Worm (Caenorhabditis elegans) whole organism, L3 larva: Measurements from ENCODE around the gene Y17G7B.23.

Experiments
- ZK546.5 ChIP-seq: sonication (generic microtip); optimal IDR thresholded peaks from 2 replicates; lab custom pipeline; 2017; ENCODE audit warnings: missing biosample characterization, missing genetic modification characterization
- aly-2 ChIP-seq: fragments of 150-350 bp; optimal IDR thresholded peaks from 2 replicates; lab custom pipeline; 2014; ENCODE audit warnings: missing biosample characterization, missing genetic modification characterization
- ama-1 ChIP-seq: fragments of 150-350 bp; optimal IDR thresholded peaks from 2 replicates; lab custom pipeline; 2018
- ceh-16 ChIP-seq: sonication (generic microtip); optimal IDR thresholded peaks from 2 replicates; lab custom pipeline; 2017; ENCODE audit warnings: missing biosample characterization, missing genetic modification characterization
- ceh-82 ChIP-seq: fragments of 150-350 bp; optimal IDR thresholded peaks from 2 replicates; lab custom pipeline; 2014; ENCODE audit warnings: missing biosample characterization, missing genetic modification characterization
- egl-27 ChIP-seq: sonication (generic microtip); optimal IDR thresholded peaks from 4 replicates; lab custom pipeline; 2017; ENCODE audit warnings: missing biosample characterization, missing genetic modification reagents, missing genetic modification characterization
- egl-5 ChIP-seq: fragments of 150-350 bp; optimal IDR thresholded peaks from 2 replicates; lab custom pipeline; 2017; ENCODE audit warnings: missing biosample characterization, missing genetic modification reagents, missing genetic modification characterization, inconsistent platforms
- elt-1 ChIP-seq: fragments of 150-350 bp; optimal IDR thresholded peaks from 2 replicates; lab custom pipeline; 2014; ENCODE audit warnings: missing biosample characterization, missing genetic modification characterization
- elt-2 ChIP-seq: sonication (generic microtip); optimal IDR thresholded peaks from 2 replicates; lab custom pipeline; 2016; ENCODE audit warnings: missing genetic modification reagents, mild to moderate bottlenecking, missing genetic modification characterization, missing compliant biosample characterization
- elt-3 ChIP-seq, 3 experiments: fragments of 150-350 bp in 1 of 3; sonication (generic microtip) in 2 of 3; optimal IDR thresholded peaks; 2 replicates in 2 of 3; 4 replicates in 1 of 3; lab custom pipeline; 2014 to 2017; ENCODE audit warnings: missing biosample characterization in 3 of 3, missing genetic modification characterization in 3 of 3
- fos-1 ChIP-seq: fragments of 150-350 bp; optimal IDR thresholded peaks from 2 replicates; lab custom pipeline; 2014; ENCODE audit warnings: missing biosample characterization, missing genetic modification characterization
- hmg-11 ChIP-seq: sonication (generic microtip); optimal IDR thresholded peaks from 2 replicates; lab custom pipeline; 2016; ENCODE audit warnings: missing genetic modification characterization, missing compliant biosample characterization
- jun-1 ChIP-seq: fragments of 150-350 bp; optimal IDR thresholded peaks from 2 replicates; lab custom pipeline; 2014; ENCODE audit warnings: missing biosample characterization, missing genetic modification reagents, missing genetic modification characterization
- lin-15B ChIP-seq: fragments of 150-350 bp; optimal IDR thresholded peaks from 2 replicates; lab custom pipeline; 2014; ENCODE audit warnings: missing biosample characterization, missing genetic modification characterization
- lsy-12 ChIP-seq: sonication (generic microtip); optimal IDR thresholded peaks from 2 replicates; lab custom pipeline; 2016; ENCODE audit warnings: mild to moderate bottlenecking, missing genetic modification characterization, missing compliant biosample characterization
- mdl-1 ChIP-seq: fragments of 150-350 bp; optimal IDR thresholded peaks from 2 replicates; lab custom pipeline; 2014; ENCODE audit warnings: missing biosample characterization, missing genetic modification characterization
- mml-1 ChIP-seq: fragments of 150-350 bp; sonication (generic microtip); optimal IDR thresholded peaks from 3 replicates; lab custom pipeline; 2014; ENCODE audit warnings: missing biosample characterization, missing genetic modification characterization
- nfya-1 ChIP-seq: sonication (generic microtip); optimal IDR thresholded peaks from 2 replicates; lab custom pipeline; 2017; ENCODE audit warnings: missing genetic modification characterization, mild to moderate bottlenecking, missing compliant biosample characterization, antibody characterized with exemption, moderate library complexity; ENCODE audit not compliant: insufficient read depth
- nhr-11 ChIP-seq: fragments of 150-350 bp; optimal IDR thresholded peaks from 2 replicates; lab custom pipeline; 2014; ENCODE audit warnings: missing biosample characterization, missing genetic modification characterization
- nhr-12 ChIP-seq: fragments of 150-350 bp; optimal IDR thresholded peaks from 2 replicates; lab custom pipeline; 2014; ENCODE audit warnings: missing biosample characterization, missing genetic modification characterization
- nhr-23 ChIP-seq: fragments of 150-350 bp; optimal IDR thresholded peaks from 2 replicates; lab custom pipeline; 2014; ENCODE audit warnings: missing biosample characterization, missing genetic modification reagents, missing genetic modification characterization
- nhr-237 ChIP-seq: fragments of 150-350 bp; optimal IDR thresholded peaks from 2 replicates; lab custom pipeline; 2014; ENCODE audit warnings: missing biosample characterization, missing genetic modification characterization
- nhr-28 ChIP-seq: fragments of 150-350 bp; optimal IDR thresholded peaks from 2 replicates; lab custom pipeline; 2014; ENCODE audit warnings: missing biosample characterization, missing genetic modification characterization
- nhr-43 ChIP-seq: sonication (generic microtip); optimal IDR thresholded peaks from 2 replicates; lab custom pipeline; 2016; ENCODE audit warnings: mild to moderate bottlenecking, missing genetic modification characterization, missing compliant biosample characterization; ENCODE audit not compliant: poor library complexity, severe bottlenecking
- nhr-76 ChIP-seq: fragments of 150-350 bp; sonication (generic microtip); optimal IDR thresholded peaks from 5 replicates; lab custom pipeline; 2014; ENCODE audit warnings: missing biosample characterization, missing genetic modification characterization
- nhr-77 ChIP-seq: fragments of 150-350 bp; optimal IDR thresholded peaks from 2 replicates; lab custom pipeline; 2014; ENCODE audit warnings: missing biosample characterization, missing genetic modification characterization
- pha-4 ChIP-seq: fragments of 150-350 bp; optimal IDR thresholded peaks from 2 replicates; lab custom pipeline; 2014; ENCODE audit warnings: missing biosample characterization, missing genetic modification reagents, missing genetic modification characterization
- pqm-1 ChIP-seq: fragments of 150-350 bp; optimal IDR thresholded peaks from 2 replicates; lab custom pipeline; 2017; ENCODE audit warnings: missing biosample characterization, missing genetic modification characterization, inconsistent platforms
- skn-1 ChIP-seq: fragments of 150-350 bp; optimal IDR thresholded peaks from 2 replicates; lab custom pipeline; 2014; ENCODE audit warnings: missing biosample characterization, missing genetic modification characterization
- snpc-4 ChIP-seq: fragments of 150-350 bp; optimal IDR thresholded peaks from 2 replicates; lab custom pipeline; 2014; ENCODE audit warnings: missing biosample characterization, missing genetic modification characterization
- tbx-2 ChIP-seq: sonication (generic microtip); optimal IDR thresholded peaks from 2 replicates; lab custom pipeline; 2016; ENCODE audit warnings: mild to moderate bottlenecking, missing genetic modification characterization, missing compliant biosample characterization
- unc-62 ChIP-seq: fragments of 150-350 bp; sonication (generic microtip); optimal IDR thresholded peaks from 4 replicates; lab custom pipeline; 2014; ENCODE audit warnings: missing biosample characterization, missing genetic modification reagents, missing genetic modification characterization
- zag-1 ChIP-seq: fragments of 150-350 bp; optimal IDR thresholded peaks from 2 replicates; lab custom pipeline; 2014; ENCODE audit warnings: missing biosample characterization, missing genetic modification characterization
- ztf-11 ChIP-seq: fragments of 150-350 bp; optimal IDR thresholded peaks from 2 replicates; lab custom pipeline; 2014; ENCODE audit warnings: missing biosample characterization, missing genetic modification characterization

Gene Y17G7B.23

DNA sequence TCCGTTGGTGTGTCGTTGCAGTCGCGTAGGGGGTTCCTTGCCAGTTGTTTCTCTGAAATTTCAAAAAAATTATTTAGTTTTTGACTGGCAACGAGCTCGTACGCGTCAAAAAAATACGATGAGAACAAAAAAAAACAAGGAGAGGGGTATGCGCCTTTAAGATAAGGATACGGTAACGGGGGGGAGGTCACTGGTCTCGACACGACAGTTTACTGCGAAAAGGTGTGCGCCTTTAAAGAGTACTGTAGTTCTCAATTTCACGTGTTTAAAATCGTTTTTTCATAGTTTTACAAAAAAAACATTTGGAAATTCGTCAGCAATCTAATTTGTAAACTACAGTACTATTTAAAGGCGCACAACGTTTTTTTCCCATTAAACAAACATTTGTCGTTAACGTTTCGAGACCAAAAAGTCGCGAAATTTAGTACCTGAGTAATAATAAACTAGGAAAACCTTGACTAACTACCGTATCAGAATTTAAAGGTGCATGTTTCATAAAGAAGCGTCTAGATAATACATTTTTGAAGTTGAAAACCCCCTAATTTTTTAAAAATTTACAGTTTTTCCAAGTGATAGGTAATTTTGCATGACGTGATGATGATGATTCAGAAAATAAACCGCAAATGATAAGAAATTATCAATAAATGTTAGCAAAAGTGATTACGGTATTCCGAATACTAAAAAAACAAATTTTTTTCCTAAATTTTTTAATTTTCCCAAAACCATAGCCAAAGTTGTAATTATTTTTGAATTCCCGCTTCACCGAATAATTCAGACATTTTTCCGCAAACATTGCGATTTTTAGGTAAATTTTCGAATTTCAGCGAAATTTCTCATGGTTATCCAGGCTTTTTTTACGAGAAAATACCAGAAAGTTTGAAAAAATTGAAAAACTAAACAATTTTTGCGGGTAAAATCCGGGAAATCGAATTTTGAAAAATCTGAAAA, 24.7 kb upstream of the Y17G7B.23 start:
- TF ChIP-seq lsy-12, result peak; percentile 40
- peak; percentile 53 for TF ChIP-seq ZK546.5
- peak; percentile 13 for TF ChIP-seq hmg-11 (tag; lab: Kevin White, UChicago)
- TF ChIP-seq pha-4 (tag; lab: Kevin White, UChicago), result peak; percentile 34
- TF ChIP-seq jun-1 (tag; lab: Kevin White, UChicago), result peak; percentile 47
- peak; percentile 49 for TF ChIP-seq elt-2 (tag; lab: Kevin White, UChicago)
- TF ChIP-seq mml-1 (tag; lab: Kevin White, UChicago), result no peak
- TF ChIP-seq fos-1 (tag; lab: Kevin White, UChicago), result peak; percentile 76
- peak; percentile 19 for TF ChIP-seq pqm-1
- TF ChIP-seq nhr-28 (tag; lab: Kevin White, UChicago), result peak; percentile 55
- TF ChIP-seq aly-2, result peak; percentile 34
- peak; percentile 3 for TF ChIP-seq nfya-1 (tag; lab: Kevin White, UChicago)
- TF ChIP-seq nhr-43 (tag; lab: Kevin White, UChicago), result peak; percentile 11
- TF ChIP-seq ceh-82 (tag; lab: Kevin White, UChicago), result no peak
- TF ChIP-seq zag-1 (tag; lab: Kevin White, UChicago), result no peak
- no peak for TF ChIP-seq skn-1 (tag; lab: Kevin White, UChicago)
- no peak for TF ChIP-seq nhr-12
- peak; percentile 24 for TF ChIP-seq nhr-77 (tag; lab: Kevin White, UChicago)
- peak; percentile 77 for TF ChIP-seq ama-1 (lab: Kevin White, UChicago)

DNA sequence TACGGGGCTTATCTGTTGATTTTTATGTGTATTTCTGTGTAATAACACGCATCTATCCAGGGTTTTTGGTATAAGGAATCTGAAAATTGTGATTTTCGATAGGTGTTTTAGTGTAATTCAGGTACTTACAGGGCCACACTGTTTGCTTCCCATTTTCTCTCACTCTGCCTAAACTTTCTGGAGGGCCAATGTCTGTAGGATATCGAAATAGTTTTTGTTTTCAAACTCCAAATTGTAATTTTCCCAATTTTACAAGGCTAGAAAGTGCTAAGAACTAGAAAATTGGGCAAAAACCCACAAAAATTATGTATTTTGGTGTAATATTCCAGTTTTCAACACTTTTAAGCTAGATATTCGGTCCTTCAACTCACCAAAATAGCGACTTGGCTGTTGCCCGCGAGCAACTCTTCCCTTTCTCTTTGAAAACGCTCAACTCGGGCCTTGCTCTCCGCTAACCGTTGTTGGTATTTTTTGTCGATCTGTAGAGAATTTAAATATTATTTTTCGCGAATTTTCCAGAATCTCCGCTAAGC, 22.2 kb upstream of the Y17G7B.23 start:
- TF ChIP-seq unc-62 (GFP tag; lab: Kevin White, UChicago), result no peak
- no peak for TF ChIP-seq egl-27
- TF ChIP-seq aly-2, result no peak
- no peak for TF ChIP-seq fos-1 (tag; lab: Kevin White, UChicago)
- TF ChIP-seq nhr-28 (tag; lab: Kevin White, UChicago), result no peak
- peak; percentile 27 for TF ChIP-seq nhr-43 (tag; lab: Kevin White, UChicago)
- TF ChIP-seq ceh-16 (tag; lab: Kevin White, UChicago), result no peak
- TF ChIP-seq, all 47 proteins: peak for 1

DNA sequence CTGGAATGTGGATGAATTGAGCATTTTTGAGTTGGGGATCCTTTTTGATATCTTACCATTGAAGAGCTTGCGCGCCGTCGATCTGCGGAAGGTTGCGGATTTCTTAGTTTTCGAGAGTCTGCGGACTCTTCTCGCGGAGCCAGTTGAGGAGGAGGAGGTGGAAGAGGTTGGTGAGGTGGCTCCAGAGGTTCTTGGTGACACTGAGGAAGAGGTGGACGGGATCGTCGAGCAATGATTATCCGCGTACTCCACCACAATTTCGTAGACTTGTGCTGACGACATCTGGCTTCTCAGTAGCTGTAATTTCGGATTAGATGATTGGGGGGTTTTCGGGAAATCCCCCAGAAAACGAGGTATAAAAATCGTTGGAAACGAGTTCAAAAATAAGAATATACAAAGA, 21.6 kb upstream of the Y17G7B.23 start, which contains the start of gene Y17G7B.21:
Gene Y17G7B.21 (minus strand): TSS at position 299 of the 400 bp plus-strand sequence.
- TF ChIP-seq lsy-12 (peak; percentile 7), nhr-237 (tag; lab: Kevin White, UChicago) (no peak), elt-3 (tag; optimal IDR thresholded peaks at IDR 0.05; lab: Kevin White, UChicago) (peak in 1 of 3 experiments; percentile 4), ama-1 (lab: Kevin White, UChicago) (peak; percentile 72), elt-2 (tag; lab: Kevin White, UChicago) (no peak), nfya-1 (tag; lab: Kevin White, UChicago) (no peak)
- TF ChIP-seq, all 47 proteins: peak for 3

DNA sequence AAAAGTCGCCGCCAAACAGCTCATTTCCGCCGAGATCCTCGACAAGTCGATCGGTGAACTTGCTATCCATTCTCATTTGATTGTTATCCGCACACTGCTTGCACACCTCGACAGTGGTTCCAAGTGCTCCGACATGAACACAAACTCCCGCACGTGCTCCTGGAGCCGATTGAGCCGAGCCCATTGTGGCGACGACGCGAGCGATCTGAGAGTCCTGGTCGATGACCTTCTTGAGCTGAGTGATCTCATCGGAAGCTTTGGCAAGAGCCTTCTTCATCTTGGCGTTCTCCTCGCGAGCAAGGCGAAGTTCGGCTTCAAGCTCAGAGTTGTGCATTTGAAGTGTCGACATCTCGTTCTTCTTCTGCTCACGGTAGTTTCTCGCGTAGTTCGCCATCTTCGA, 20.5 kb upstream of the Y17G7B.23 start:
- TF ChIP-seq nhr-43 (tag; lab: Kevin White, UChicago), result no peak
- TF ChIP-seq ceh-16 (tag; lab: Kevin White, UChicago), result no peak
- no peak for TF ChIP-seq zag-1 (tag; lab: Kevin White, UChicago)
- no peak for TF ChIP-seq skn-1 (tag; lab: Kevin White, UChicago)
- TF ChIP-seq tbx-2 (tag; lab: Kevin White, UChicago), result no peak
- TF ChIP-seq lsy-12, result no peak
- TF ChIP-seq elt-3 (tag; optimal IDR thresholded peaks at IDR 0.05; lab: Kevin White, UChicago), result no peak
- no peak for TF ChIP-seq nhr-11 (tag; lab: Kevin White, UChicago)
- no peak for TF ChIP-seq ztf-11 (tag; lab: Kevin White, UChicago)
- TF ChIP-seq ceh-82 (tag; lab: Kevin White, UChicago), result no peak
- no peak for TF ChIP-seq mml-1 (tag; lab: Kevin White, UChicago)
- TF ChIP-seq, all 47 proteins: peak for 0

DNA sequence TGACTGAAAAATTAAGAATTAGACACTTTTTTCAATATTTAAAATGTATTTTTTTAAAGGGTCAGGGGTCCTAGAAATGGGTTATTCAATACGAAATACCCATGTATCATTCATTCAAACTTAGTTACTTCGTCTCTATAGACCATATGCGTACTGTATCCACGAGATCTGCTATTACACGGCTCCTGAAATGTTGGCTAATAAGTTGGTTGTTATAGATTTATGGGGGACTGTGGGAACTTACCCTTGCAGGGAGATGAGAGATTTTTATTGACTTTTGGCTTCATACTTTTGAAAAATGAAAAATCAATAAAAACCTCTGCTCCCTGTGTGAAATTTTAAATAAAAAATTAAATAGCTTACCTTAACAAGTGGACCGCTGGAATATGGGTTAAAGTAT, 20.1 kb upstream of the Y17G7B.23 start:
- TF ChIP-seq nhr-23 (tag; lab: Kevin White, UChicago) (no peak), mdl-1 (tag; lab: Kevin White, UChicago) (no peak), elt-3 (tag; optimal IDR thresholded peaks at IDR 0.05; lab: Kevin White, UChicago) (no peak), nhr-12 (no peak), elt-1 (tag; lab: Kevin White, UChicago) (no peak), zag-1 (tag; lab: Kevin White, UChicago) (no peak), egl-27 (no peak), mml-1 (tag; lab: Kevin White, UChicago) (no peak), egl-5 (tag; lab: Kevin White, UChicago) (no peak), snpc-4 (no peak), elt-2 (tag; lab: Kevin White, UChicago) (no peak), nhr-28 (tag; lab: Kevin White, UChicago) (no peak), lin-15B (tag; lab: Kevin White, UChicago) (no peak), nhr-76 (tag; lab: Kevin White, UChicago) (no peak)
